Worm (Caenorhabditis elegans): ENCODE results near the gene C33B4.5.

- TF ChIP-seq nhr-237 (tag; optimal IDR thresholded peaks at IDR 0.05) (no peak), ztf-11 (tag; optimal IDR thresholded peaks at IDR 0.05) (no peak), tbx-2 (tag; optimal IDR thresholded peaks at IDR 0.05) (no peak), elt-3 (tag; optimal IDR thresholded peaks at IDR 0.05) (no peak), nhr-76 (tag; optimal IDR thresholded peaks at IDR 0.05) (no peak), lin-15B (tag; optimal IDR thresholded peaks at IDR 0.05) (no peak)
Measured at ce11 chrII:11353471-11353870, 29.7 kb upstream of the C33B4.5 start.
